Worm (Caenorhabditis elegans) whole organism, midembryonic: ENCODE measurements around the gene C01G12.3.

Experiments used
- T22C8.4 ChIP-seq: fragments of 200-800 bp; sonication (Bioruptor generic); IDR thresholded peaks from 2 replicates; pipeline ENCODE4 v1.3.6; 2022; ENCODE audit warnings: missing genetic modification characterization, missing compliant biosample characterization
- cog-1 ChIP-seq: sonication (generic microtip); optimal IDR thresholded peaks from 2 replicates; lab custom pipeline; 2016; ENCODE audit warnings: missing genetic modification characterization, missing compliant biosample characterization
- flt-1 ChIP-seq: fragments of 200-800 bp; sonication (Bioruptor generic); IDR thresholded peaks from 2 replicates; pipeline ENCODE4 v1.3.6; 2022; ENCODE audit warnings: missing genetic modification characterization, missing compliant biosample characterization
- klf-2 ChIP-seq: fragments of 200-800 bp; sonication (Bioruptor generic); conservative IDR thresholded peaks from 2 replicates; pipeline ENCODE4 v1.3.6; 2022; ENCODE audit warnings: missing genetic modification reagents, missing genetic modification characterization, missing compliant biosample characterization
- med-1 ChIP-seq: sonication (generic microtip); optimal IDR thresholded peaks from 2 replicates; lab custom pipeline; 2017; ENCODE audit warnings: missing genetic modification characterization, mild to moderate bottlenecking, missing compliant biosample characterization, antibody characterized with exemption, missing genetic modification reagents; ENCODE audit not compliant: insufficient read depth
- ref-1 ChIP-seq: fragments of 200-800 bp; sonication (Bioruptor generic); conservative IDR thresholded peaks from 2 replicates; pipeline ENCODE4 v1.3.6; 2022; ENCODE audit warnings: missing genetic modification reagents, missing genetic modification characterization, missing compliant biosample characterization
- tab-1 ChIP-seq: fragments of 200-800 bp; sonication (Bioruptor generic); IDR thresholded peaks from 2 replicates; pipeline ENCODE4 v1.3.6; 2022; ENCODE audit warnings: missing genetic modification characterization, missing compliant biosample characterization
- ztf-23 ChIP-seq: fragments of 200-800 bp; sonication (Bioruptor generic); IDR thresholded peaks from 2 replicates; pipeline ENCODE4 v1.3.6; 2022; ENCODE audit warnings: missing genetic modification reagents, missing genetic modification characterization, missing compliant biosample characterization
- ztf-29 ChIP-seq: fragments of 200-800 bp; sonication (Bioruptor generic); IDR thresholded peaks from 2 replicates; pipeline ENCODE4 v1.3.6; 2022; ENCODE audit warnings: missing genetic modification reagents, missing genetic modification characterization, missing compliant biosample characterization

Gene C01G12.3

DNA sequence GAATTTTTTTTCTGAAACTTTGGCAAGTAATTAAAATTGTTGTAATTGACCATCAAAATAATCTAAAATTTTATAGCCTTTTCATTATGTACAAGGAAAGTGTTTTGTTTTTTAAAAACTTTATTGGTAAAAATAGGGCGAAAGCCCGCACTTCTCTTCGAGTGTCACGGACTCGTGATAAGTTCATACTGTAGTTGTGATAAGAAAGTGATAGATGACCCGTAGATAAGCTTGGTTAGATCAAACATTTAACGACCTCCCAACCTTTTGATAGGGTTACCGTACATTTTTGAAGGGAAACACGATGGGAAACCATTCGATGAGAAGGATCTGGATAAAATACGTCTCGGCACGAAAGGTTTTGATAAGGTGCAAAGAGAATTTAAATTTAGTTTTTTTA is 34.3 kb upstream of the C01G12.3 start:
- no peak for TF ChIP-seq cog-1 (tag; lab: Kevin White, UChicago)
- no peak for TF ChIP-seq ztf-23 (GFP tag; lab: Robert Waterston, UW)
- no peak for TF ChIP-seq ztf-29
- TF ChIP-seq flt-1 (GFP tag; lab: Robert Waterston, UW): no peak

- TF ChIP-seq flt-1 (GFP tag; lab: Robert Waterston, UW) (no peak), tab-1 (GFP tag; lab: Robert Waterston, UW) (no peak), cog-1 (tag; lab: Kevin White, UChicago) (no peak), ztf-29 (no peak), ref-1 (GFP tag; lab: Robert Waterston, UW) (no peak), T22C8.4 (GFP tag; lab: Robert Waterston, UW) (no peak), med-1 (no peak), klf-2 (GFP tag; lab: Robert Waterston, UW) (no peak), ztf-23 (GFP tag; lab: Robert Waterston, UW) (no peak)
Observed at ce11 chrII:14615735-14616134, 33.6 kb upstream of the C01G12.3 start, which contains the start of gene mltn-9. Gene mltn-9, plus strand, starts transcription at chrII:14616035.

DNA sequence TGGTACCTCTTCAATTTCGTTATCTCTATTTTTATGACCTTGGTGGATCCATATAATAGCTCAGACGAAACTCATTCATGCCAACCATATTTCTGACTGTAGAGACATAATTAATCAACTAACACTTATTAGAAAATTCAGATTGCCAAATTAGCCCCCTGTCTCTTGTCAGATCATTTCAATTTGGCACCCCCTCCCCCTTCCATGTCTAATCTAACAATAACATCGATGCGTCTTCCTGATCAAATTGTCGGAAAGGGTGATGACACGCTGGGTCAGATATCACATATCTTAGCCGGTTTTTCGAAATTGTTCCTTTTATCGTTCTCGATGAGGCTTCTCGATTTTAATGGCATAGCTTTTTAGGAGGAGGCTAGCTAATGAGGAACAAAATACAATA is 29.2 kb upstream of the C01G12.3 start:
- TF ChIP-seq med-1: no peak
- no peak for TF ChIP-seq flt-1 (GFP tag; lab: Robert Waterston, UW)
- no peak for TF ChIP-seq tab-1 (GFP tag; lab: Robert Waterston, UW)

DNA sequence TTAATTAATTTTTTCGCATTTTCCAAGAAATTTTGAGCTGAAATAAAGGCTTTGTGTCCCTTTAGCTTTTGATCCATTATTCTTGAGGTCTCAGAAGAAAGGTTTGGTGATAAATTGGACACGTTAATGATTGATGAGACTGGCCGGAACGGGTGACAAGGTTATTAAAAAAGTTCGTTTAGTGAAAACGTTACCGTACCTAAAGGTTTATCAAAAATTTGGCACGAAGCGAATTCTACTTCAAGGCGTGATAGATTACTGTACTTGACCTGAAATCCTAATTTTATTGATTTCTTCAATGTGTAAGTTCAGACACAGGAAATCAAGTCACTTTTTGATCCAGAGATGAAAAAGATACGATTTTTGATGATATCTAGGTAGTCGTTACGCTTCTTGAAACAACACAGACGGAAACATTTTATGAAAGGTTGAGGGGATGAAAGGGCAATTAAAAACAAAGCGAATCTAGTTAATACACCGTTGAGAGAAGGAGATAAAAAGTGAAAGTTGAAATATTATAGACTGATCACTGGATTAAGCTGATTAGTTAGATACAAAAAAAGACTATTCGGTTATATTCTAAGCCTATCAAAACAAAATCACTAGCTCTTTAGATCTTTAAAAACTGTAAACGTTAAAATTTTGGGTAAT is 28.5 kb upstream of the C01G12.3 start:
- TF ChIP-seq tab-1 (GFP tag; lab: Robert Waterston, UW) (no peak), ztf-23 (GFP tag; lab: Robert Waterston, UW) (no peak), T22C8.4 (GFP tag; lab: Robert Waterston, UW) (no peak), flt-1 (GFP tag; lab: Robert Waterston, UW) (no peak), cog-1 (tag; lab: Kevin White, UChicago) (no peak), med-1 (no peak), ref-1 (GFP tag; lab: Robert Waterston, UW) (no peak), klf-2 (GFP tag; lab: Robert Waterston, UW) (no peak), ztf-29 (no peak)

DNA sequence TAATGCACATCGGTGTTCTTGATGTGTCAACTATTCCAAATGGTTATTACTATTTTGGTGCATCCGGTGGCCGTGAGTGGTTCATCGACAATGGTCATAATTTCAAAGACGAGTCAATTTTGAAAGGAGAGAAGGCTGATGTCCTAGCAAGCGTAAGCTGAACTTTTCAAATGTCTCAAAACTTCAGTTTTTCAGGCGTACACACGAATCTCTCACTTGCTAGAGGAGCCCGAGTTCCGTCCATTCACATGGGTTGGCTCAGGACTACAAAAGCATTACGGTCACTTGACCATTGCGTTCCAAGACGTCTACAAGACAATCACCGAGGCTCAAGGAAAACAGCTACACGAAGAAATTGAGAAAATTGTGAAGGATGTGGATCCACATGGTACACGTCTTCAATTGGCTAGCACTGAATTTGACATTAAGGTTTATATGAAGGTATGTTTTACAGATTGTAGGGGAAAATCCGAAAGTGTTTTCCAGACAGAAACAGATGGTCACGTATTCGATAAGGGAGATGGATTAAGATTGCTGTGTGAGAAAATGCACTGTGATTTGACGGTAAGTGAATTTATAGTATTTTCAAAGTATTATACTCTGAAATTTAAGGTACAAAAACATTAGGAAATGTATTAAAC is 27.3 kb upstream of the C01G12.3 start:
- no peak for TF ChIP-seq ztf-29
- TF ChIP-seq cog-1 (tag; lab: Kevin White, UChicago): no peak
- TF ChIP-seq flt-1 (GFP tag; lab: Robert Waterston, UW): no peak
- TF ChIP-seq ref-1 (GFP tag; lab: Robert Waterston, UW): no peak
- no peak for TF ChIP-seq klf-2 (GFP tag; lab: Robert Waterston, UW)
- no peak for TF ChIP-seq ztf-23 (GFP tag; lab: Robert Waterston, UW)
- no peak for TF ChIP-seq tab-1 (GFP tag; lab: Robert Waterston, UW)
- TF ChIP-seq T22C8.4 (GFP tag; lab: Robert Waterston, UW): no peak
- no peak for TF ChIP-seq med-1

DNA sequence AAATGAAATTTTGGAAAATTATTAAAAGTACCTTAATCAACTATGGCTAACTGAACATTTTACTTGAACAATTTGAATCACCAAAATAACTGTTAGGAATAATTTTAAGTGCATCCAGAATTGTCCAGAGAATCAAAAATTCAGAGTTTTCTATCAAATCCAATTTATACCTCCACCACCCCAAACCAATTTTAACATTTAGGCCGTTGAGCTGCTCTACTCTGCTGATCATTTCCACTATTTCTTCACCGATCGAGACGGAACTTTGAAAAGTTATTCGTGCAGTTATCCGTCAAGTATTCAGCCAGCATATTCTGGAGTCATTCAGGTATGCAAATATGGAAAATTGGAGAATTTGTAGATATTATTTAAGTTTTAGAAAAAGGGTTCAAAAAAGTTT is 26.4 kb upstream of the C01G12.3 start:
- TF ChIP-seq tab-1 (GFP tag; lab: Robert Waterston, UW) (no peak), klf-2 (GFP tag; lab: Robert Waterston, UW) (no peak), med-1 (no peak), cog-1 (tag; lab: Kevin White, UChicago) (no peak)

DNA sequence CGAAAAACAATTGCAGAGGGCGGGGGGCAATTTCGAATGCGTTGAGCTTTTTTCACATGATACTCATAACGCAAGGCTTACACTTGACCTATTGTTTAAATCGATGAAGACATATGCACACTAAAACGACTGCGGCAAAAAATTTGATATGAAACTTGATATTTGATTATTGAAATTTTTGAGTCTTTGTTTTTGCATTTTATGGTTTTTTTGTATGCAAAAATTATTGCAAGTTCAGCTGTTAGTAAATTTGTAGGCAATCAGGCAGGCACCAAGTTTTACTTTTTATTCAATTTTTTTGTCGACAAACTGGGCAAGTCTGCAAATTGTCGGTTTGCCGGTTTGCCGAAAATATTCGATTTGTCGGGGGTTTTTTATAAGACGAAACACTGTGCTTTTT is 24.1 kb upstream of the C01G12.3 start, which contains the start of gene arl-3:
Gene arl-3, plus strand, starts transcription at position 301 of the 400 bp plus-strand sequence.
- no peak for TF ChIP-seq cog-1 (tag; lab: Kevin White, UChicago)
- TF ChIP-seq klf-2 (GFP tag; lab: Robert Waterston, UW): no peak
- no peak for TF ChIP-seq ref-1 (GFP tag; lab: Robert Waterston, UW)
- TF ChIP-seq flt-1 (GFP tag; lab: Robert Waterston, UW): no peak
- no peak for TF ChIP-seq T22C8.4 (GFP tag; lab: Robert Waterston, UW)
- no peak for TF ChIP-seq tab-1 (GFP tag; lab: Robert Waterston, UW)
- TF ChIP-seq ztf-23 (GFP tag; lab: Robert Waterston, UW): no peak
- TF ChIP-seq med-1: no peak
- TF ChIP-seq ztf-29: no peak

DNA sequence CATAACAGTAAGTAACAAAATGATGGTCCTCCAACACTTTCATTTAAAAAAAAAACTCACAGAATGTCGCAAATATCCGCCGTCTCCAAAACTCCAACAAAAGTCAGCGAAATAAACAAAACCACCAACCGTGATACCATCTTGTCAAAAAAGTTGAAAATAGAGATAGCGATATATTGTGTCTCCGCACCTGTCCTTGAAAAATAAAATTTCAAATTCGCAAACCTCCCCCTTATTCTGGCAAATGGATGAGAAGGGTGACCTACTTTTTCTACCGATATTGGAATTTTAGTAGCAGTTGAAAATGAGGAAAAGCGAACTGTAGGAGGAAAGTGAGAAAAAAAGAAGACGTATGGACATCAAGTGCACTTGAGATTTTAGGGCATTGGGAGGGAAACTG is 23.4 kb upstream of the C01G12.3 start, which contains the start of gene F19H8.2:
Gene F19H8.2, minus strand, starts transcription at position 391 of the 400 bp plus-strand sequence.
- no peak for TF ChIP-seq flt-1 (GFP tag; lab: Robert Waterston, UW)
- TF ChIP-seq ref-1 (GFP tag; lab: Robert Waterston, UW): no peak
- TF ChIP-seq med-1: no peak
- no peak for TF ChIP-seq klf-2 (GFP tag; lab: Robert Waterston, UW)
- TF ChIP-seq cog-1 (tag; lab: Kevin White, UChicago): no peak
- no peak for TF ChIP-seq T22C8.4 (GFP tag; lab: Robert Waterston, UW)
- TF ChIP-seq tab-1 (GFP tag; lab: Robert Waterston, UW): no peak
- TF ChIP-seq ztf-29: no peak

DNA sequence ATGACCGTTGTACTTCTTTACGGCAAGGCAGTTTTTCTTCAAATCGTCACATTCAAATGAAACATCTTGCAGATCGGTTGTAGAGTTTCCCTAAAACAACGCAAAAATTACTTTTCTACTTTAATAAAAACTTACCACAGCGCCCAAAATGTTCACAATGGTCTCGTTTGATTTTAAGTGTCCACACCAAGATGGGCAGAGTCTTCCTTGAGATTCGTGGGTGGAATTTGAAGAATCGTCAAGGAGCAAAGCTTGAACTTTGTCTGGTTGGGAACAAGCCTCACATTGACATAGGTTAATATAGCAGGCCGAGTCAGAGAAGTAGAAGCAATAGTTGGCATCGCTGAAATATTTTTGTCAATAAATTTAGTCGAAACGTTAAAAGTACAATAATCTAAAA is 22.9 kb upstream of the C01G12.3 start:
- TF ChIP-seq cog-1 (tag; lab: Kevin White, UChicago) (no peak), klf-2 (GFP tag; lab: Robert Waterston, UW) (no peak), med-1 (no peak), ztf-23 (GFP tag; lab: Robert Waterston, UW) (no peak), T22C8.4 (GFP tag; lab: Robert Waterston, UW) (no peak), tab-1 (GFP tag; lab: Robert Waterston, UW) (no peak), ref-1 (GFP tag; lab: Robert Waterston, UW) (no peak), flt-1 (GFP tag; lab: Robert Waterston, UW) (no peak), ztf-29 (no peak)
